Worm (Caenorhabditis elegans) whole organism, L4 larva: Measurements from ENCODE around the gene pacs-1.

Experiments
- F37D6.2 ChIP-seq: sonication (generic microtip); optimal IDR thresholded peaks from 2 replicates; lab custom pipeline; 2016; ENCODE audit warnings: mild to moderate bottlenecking, missing genetic modification characterization, missing compliant biosample characterization
- F44E2.7 ChIP-seq: fragments of 200-800 bp; sonication (Bioruptor generic); IDR thresholded peaks from 2 replicates; pipeline ENCODE4 v2.1.2; 2022; ENCODE audit warnings: missing genetic modification characterization, missing compliant biosample characterization
- T20F7.1 ChIP-seq: fragments of 200-800 bp; sonication (Bioruptor generic); optimal IDR thresholded peaks from 2 replicates; lab custom pipeline; 2018; ENCODE audit warnings: mild to moderate bottlenecking, missing genetic modification characterization, missing compliant biosample characterization
- T26A8.4 ChIP-seq: fragments of 200-800 bp; sonication (Bioruptor generic); IDR thresholded peaks from 2 replicates; pipeline ENCODE4 v1.3.6; 2022; ENCODE audit warnings: missing genetic modification characterization, missing compliant biosample characterization
- Y5F2A.4 ChIP-seq: fragments of 200-800 bp; sonication (Bioruptor generic); optimal IDR thresholded peaks from 2 replicates; lab custom pipeline; 2018; ENCODE audit warnings: mild to moderate bottlenecking, missing genetic modification characterization, missing compliant biosample characterization
- Y75B8A.6 ChIP-seq: fragments of 200-800 bp; sonication (Bioruptor generic); IDR thresholded peaks from 2 replicates; pipeline ENCODE4 v1.3.6; 2022; ENCODE audit warnings: missing genetic modification reagents, missing genetic modification characterization, missing compliant biosample characterization
- aly-2 ChIP-seq: sonication (generic microtip); optimal IDR thresholded peaks from 2 replicates; lab custom pipeline; 2018; ENCODE audit warnings: missing biosample characterization, missing genetic modification characterization
- ama-1 ChIP-seq: fragments of 150-350 bp; optimal IDR thresholded peaks from 2 replicates; lab custom pipeline; 2014; ENCODE audit warnings: inconsistent platforms, mixed read lengths
- arid-1 ChIP-seq: fragments of 200-800 bp; sonication (Bioruptor generic); conservative IDR thresholded peaks from 2 replicates; pipeline ENCODE4 v1.3.6; 2022; ENCODE audit warnings: missing genetic modification reagents, missing genetic modification characterization, missing compliant biosample characterization
- attf-4 ChIP-seq: sonication (generic microtip); optimal IDR thresholded peaks from 3 replicates; lab custom pipeline; 2017; ENCODE audit warnings: missing biosample characterization, missing genetic modification characterization
- ceh-20 ChIP-seq: fragments of 200-800 bp; sonication (Bioruptor generic); IDR thresholded peaks from 2 replicates; pipeline ENCODE4 v1.3.6; 2022; ENCODE audit warnings: missing genetic modification reagents, missing genetic modification characterization, missing compliant biosample characterization
- ctbp-1 ChIP-seq: fragments of 200-800 bp; sonication (Bioruptor generic); IDR thresholded peaks from 2 replicates; pipeline ENCODE4 v1.3.6; 2022; ENCODE audit warnings: missing genetic modification reagents, missing genetic modification characterization, missing compliant biosample characterization
- daf-16 ChIP-seq, 3 experiments: sonication (generic microtip); optimal IDR thresholded peaks; 2 replicates each; lab custom pipeline; 2016 to 2017; ENCODE audit warnings: missing genetic modification characterization in 3 of 3, missing genetic modification reagents in 3 of 3, mild to moderate bottlenecking in 2 of 3, missing compliant biosample characterization in 2 of 3, missing biosample characterization in 1 of 3, moderate library complexity in 1 of 3
- dmd-8 ChIP-seq: fragments of 200-800 bp; sonication (Bioruptor generic); IDR thresholded peaks from 2 replicates; pipeline ENCODE4 v1.3.6; 2022; ENCODE audit warnings: missing genetic modification characterization, missing compliant biosample characterization
- duxl-1 ChIP-seq: sonication (generic microtip); optimal IDR thresholded peaks from 2 replicates; lab custom pipeline; 2016; ENCODE audit warnings: mild to moderate bottlenecking, missing genetic modification characterization, moderate library complexity, missing compliant biosample characterization; ENCODE audit not compliant: poor library complexity
- egl-27 ChIP-seq: sonication (generic microtip); optimal IDR thresholded peaks from 3 replicates; lab custom pipeline; 2017; ENCODE audit warnings: missing biosample characterization, missing genetic modification reagents, missing genetic modification characterization
- fos-1 ChIP-seq: fragments of 150-350 bp; optimal IDR thresholded peaks from 2 replicates; lab custom pipeline; 2014; ENCODE audit warnings: missing biosample characterization, missing genetic modification characterization
- hlh-11 ChIP-seq: fragments of 200-800 bp; sonication (Bioruptor generic); optimal IDR thresholded peaks from 2 replicates; lab custom pipeline; 2018; ENCODE audit warnings: mild to moderate bottlenecking, missing genetic modification characterization, missing compliant biosample characterization
- jun-1 ChIP-seq: fragments of 150-350 bp; optimal IDR thresholded peaks from 2 replicates; lab custom pipeline; 2014; ENCODE audit warnings: missing biosample characterization, missing genetic modification reagents, missing genetic modification characterization
- lim-7 ChIP-seq: fragments of 200-800 bp; sonication (Bioruptor generic); IDR thresholded peaks from 2 replicates; pipeline ENCODE4 v1.3.6; 2022; ENCODE audit warnings: missing genetic modification characterization, missing compliant biosample characterization
- lin-13 ChIP-seq: fragments of 150-350 bp; optimal IDR thresholded peaks from 2 replicates; lab custom pipeline; 2014; ENCODE audit warnings: missing biosample characterization, missing genetic modification reagents, missing genetic modification characterization
- lin-15B ChIP-seq: fragments of 150-350 bp; sonication (generic microtip); optimal IDR thresholded peaks from 3 replicates; lab custom pipeline; 2014; ENCODE audit warnings: missing biosample characterization, missing genetic modification characterization
- lin-39 ChIP-seq: fragments of 150-350 bp; optimal IDR thresholded peaks from 2 replicates; lab custom pipeline; 2014; ENCODE audit warnings: missing biosample characterization, missing genetic modification reagents, missing genetic modification characterization
- lsy-2 ChIP-seq, 2 experiments: fragments of 150-350 bp in 1 of 2; sonication (generic microtip) in 1 of 2; optimal IDR thresholded peaks; 2 replicates each; lab custom pipeline; 2014 to 2017; ENCODE audit warnings: missing biosample characterization in 2 of 2, missing genetic modification characterization in 2 of 2
- madf-9 ChIP-seq: fragments of 200-800 bp; sonication (Bioruptor generic); conservative IDR thresholded peaks from 2 replicates; pipeline ENCODE4 v1.3.6; 2022; ENCODE audit warnings: missing genetic modification reagents, missing genetic modification characterization, missing compliant biosample characterization
- mep-1 ChIP-seq: fragments of 150-350 bp; sonication (generic microtip); optimal IDR thresholded peaks from 3 replicates; lab custom pipeline; 2014; ENCODE audit warnings: missing biosample characterization, missing genetic modification characterization
- mes-2 ChIP-seq: sonication (generic microtip); optimal IDR thresholded peaks from 2 replicates; lab custom pipeline; 2016; ENCODE audit warnings: missing genotype, mild to moderate bottlenecking, missing genetic modification characterization, missing compliant biosample characterization; ENCODE audit not compliant: poor library complexity, severe bottlenecking
- nhr-11 ChIP-seq: fragments of 150-350 bp; optimal IDR thresholded peaks from 2 replicates; lab custom pipeline; 2014; ENCODE audit warnings: missing biosample characterization, missing genetic modification characterization
- nhr-111 ChIP-seq: fragments of 200-800 bp; sonication (Bioruptor generic); optimal IDR thresholded peaks from 2 replicates; lab custom pipeline; 2018; ENCODE audit warnings: mild to moderate bottlenecking, missing genetic modification characterization, missing compliant biosample characterization
- nhr-25 ChIP-seq: sonication (generic microtip); optimal IDR thresholded peaks from 2 replicates; lab custom pipeline; 2017; ENCODE audit warnings: missing genetic modification characterization, mild to moderate bottlenecking, missing compliant biosample characterization, antibody characterized with exemption, moderate library complexity, borderline replicate concordance; ENCODE audit not compliant: insufficient read depth
- nhr-28 ChIP-seq: fragments of 150-350 bp; optimal IDR thresholded peaks from 2 replicates; lab custom pipeline; 2014; ENCODE audit warnings: missing biosample characterization, missing genetic modification characterization
- nhr-41 ChIP-seq: fragments of 200-800 bp; sonication (Bioruptor generic); IDR thresholded peaks from 2 replicates; pipeline ENCODE4 v1.3.6; 2022; ENCODE audit warnings: missing genetic modification reagents, missing genetic modification characterization, missing compliant biosample characterization
- nhr-42 ChIP-seq: fragments of 200-800 bp; sonication (Bioruptor generic); IDR thresholded peaks from 2 replicates; pipeline ENCODE4 v1.3.6; 2022; ENCODE audit warnings: missing genetic modification characterization, missing compliant biosample characterization
- saeg-2 ChIP-seq: fragments of 200-800 bp; sonication (Bioruptor generic); IDR thresholded peaks from 2 replicates; pipeline ENCODE4 v1.3.6; 2022; ENCODE audit warnings: missing genetic modification reagents, missing genetic modification characterization, missing compliant biosample characterization
- set-16 ChIP-seq: fragments of 200-800 bp; sonication (Bioruptor generic); IDR thresholded peaks from 2 replicates; pipeline ENCODE4 v1.3.6; 2022; ENCODE audit warnings: missing genetic modification reagents, missing genetic modification characterization, missing compliant biosample characterization
- snpc-1.2 ChIP-seq: fragments of 200-800 bp; sonication (Bioruptor generic); IDR thresholded peaks from 2 replicates; pipeline ENCODE4 v1.3.6; 2022; ENCODE audit warnings: missing genetic modification reagents, missing genetic modification characterization, missing compliant biosample characterization
- spr-1 ChIP-seq: sonication (generic microtip); optimal IDR thresholded peaks from 2 replicates; lab custom pipeline; 2016; ENCODE audit warnings: mild to moderate bottlenecking, missing genetic modification characterization, missing compliant biosample characterization
- spr-3 ChIP-seq: fragments of 200-800 bp; sonication (Bioruptor generic); optimal IDR thresholded peaks from 2 replicates; lab custom pipeline; 2018; ENCODE audit warnings: mild to moderate bottlenecking, missing genetic modification characterization, missing compliant biosample characterization
- tag-97 ChIP-seq: fragments of 200-800 bp; sonication (Bioruptor generic); IDR thresholded peaks from 2 replicates; pipeline ENCODE4 v1.3.6; 2022; ENCODE audit warnings: missing genetic modification characterization, missing compliant biosample characterization
- tra-1 ChIP-seq: fragments of 200-800 bp; sonication (Bioruptor generic); IDR thresholded peaks from 2 replicates; pipeline ENCODE4 v1.3.6; 2022; ENCODE audit warnings: missing genetic modification reagents, missing genetic modification characterization, missing compliant biosample characterization
- unc-62 ChIP-seq, 3 experiments: fragments of 150-350 bp in 1 of 3; sonication (generic microtip); optimal IDR thresholded peaks in 2 of 3; peaks in 1 of 3; 1 replicate in 1 of 3; 2 replicates in 2 of 3; lab custom pipeline; 2014 to 2017; ENCODE audit warnings: missing biosample characterization in 3 of 3, missing genetic modification characterization in 3 of 3, missing genetic modification reagents in 3 of 3, missing genotype in 1 of 3
- vab-7 ChIP-seq: fragments of 200-800 bp; sonication (Bioruptor generic); IDR thresholded peaks from 2 replicates; pipeline ENCODE4 v1.3.6; 2022; ENCODE audit warnings: missing genetic modification reagents, missing genetic modification characterization, missing compliant biosample characterization
- zag-1 ChIP-seq: fragments of 150-350 bp; optimal IDR thresholded peaks from 2 replicates; lab custom pipeline; 2014; ENCODE audit warnings: missing biosample characterization, missing genetic modification characterization
- zfp-2 ChIP-seq: sonication (generic microtip); optimal IDR thresholded peaks from 2 replicates; lab custom pipeline; 2016; ENCODE audit warnings: mild to moderate bottlenecking, missing genetic modification characterization, missing compliant biosample characterization
- zfp-3 ChIP-seq: fragments of 200-800 bp; sonication (Bioruptor generic); conservative IDR thresholded peaks from 2 replicates; pipeline ENCODE4 v1.3.6; 2022; ENCODE audit warnings: missing genetic modification reagents, missing genetic modification characterization, missing compliant biosample characterization

pacs-1 gene

ce11 chrV:9165073-9165699 lies 51.9 kb downstream of the pacs-1 start, which contains the start of gene col-10:
Gene col-10, minus strand, starts transcription at chrV:9165307.
- TF ChIP-seq tag-97 (GFP tag; lab: Robert Waterston, UW) (no peak), ctbp-1 (no peak), madf-9 (no peak), aly-2 (tag; lab: Kevin White, UChicago) (no peak), arid-1 (GFP tag; lab: Robert Waterston, UW) (no peak), nhr-25 (tag; lab: Kevin White, UChicago) (peak; percentile 76), fos-1 (tag; lab: Kevin White, UChicago) (no peak), nhr-111 (GFP tag; lab: Kevin White, UChicago) (no peak), F44E2.7 (GFP tag; lab: Robert Waterston, UW) (no peak), unc-62 (GFP tag; optimal IDR thresholded peaks at IDR 0.05 in 1 of 2; lab: Kevin White, UChicago) (peak in 1 of 2 experiments; percentile 66), unc-62 (tag; optimal IDR thresholded peaks at IDR 0.05; lab: Kevin White, UChicago) (no peak), daf-16 (GFP tag; optimal IDR thresholded peaks at IDR 0.05; lab: Kevin White, UChicago) (no peak), daf-16 (tag; optimal IDR thresholded peaks at IDR 0.05; lab: Kevin White, UChicago) (no peak), hlh-11 (peak; percentile 6), lim-7 (no peak), snpc-1.2 (peak; percentile 35; the same call in 1 of the 2 replicates), T26A8.4 (GFP tag; lab: Robert Waterston, UW) (0 out of 2 replicates have a peak, but pooled peaks have one; percentile 33), lin-15B (tag; lab: Kevin White, UChicago) (no peak), ama-1 (lab: Kevin White, UChicago) (peak; percentile 95), vab-7 (GFP tag; lab: Robert Waterston, UW) (no peak), attf-4 (tag; lab: Kevin White, UChicago) (no peak), mep-1 (tag; lab: Kevin White, UChicago) (peak; percentile 3), nhr-28 (tag; lab: Kevin White, UChicago) (peak; percentile 41), nhr-42 (GFP tag; lab: Robert Waterston, UW) (0 out of 2 replicates have a peak, but pooled peaks have one; percentile 18)
- TF ChIP-seq, all 104 proteins: peak for 9

- TF ChIP-seq lin-13 (GFP tag; lab: Kevin White, UChicago) = no peak
- no peak for TF ChIP-seq nhr-11 (tag; lab: Kevin White, UChicago)
- TF ChIP-seq daf-16 (GFP tag; optimal IDR thresholded peaks at IDR 0.05; lab: Kevin White, UChicago) = no peak
- TF ChIP-seq daf-16 (tag; optimal IDR thresholded peaks at IDR 0.05; lab: Kevin White, UChicago) = no peak
- TF ChIP-seq spr-1 (tag; lab: Kevin White, UChicago) = no peak
- TF ChIP-seq egl-27 (tag; lab: Kevin White, UChicago) = no peak
- TF ChIP-seq Y75B8A.6 (GFP tag; lab: Robert Waterston, UW) = no peak
- TF ChIP-seq unc-62 (GFP tag; optimal IDR thresholded peaks at IDR 0.05 in 1 of 2; lab: Kevin White, UChicago) = peak in 1 of 2 experiments; percentile 24
- TF ChIP-seq unc-62 (tag; optimal IDR thresholded peaks at IDR 0.05; lab: Kevin White, UChicago) = no peak
- 0 out of 2 replicates have a peak, but pooled peaks have one; percentile 52 for TF ChIP-seq T26A8.4 (GFP tag; lab: Robert Waterston, UW)
- no peak for TF ChIP-seq arid-1 (GFP tag; lab: Robert Waterston, UW)
- peak; percentile 39 for TF ChIP-seq mep-1 (tag; lab: Kevin White, UChicago)
- no peak for TF ChIP-seq T20F7.1 (GFP tag; lab: Kevin White, UChicago)
- TF ChIP-seq mes-2 (tag; lab: Kevin White, UChicago) = peak; percentile 35
- TF ChIP-seq tra-1 = no peak
- peak; percentile 98 for TF ChIP-seq ama-1 (lab: Kevin White, UChicago)
- no peak for TF ChIP-seq nhr-28 (tag; lab: Kevin White, UChicago)
- TF ChIP-seq lin-39 (tag; lab: Kevin White, UChicago) = no peak
- TF ChIP-seq zfp-2 = no peak
- TF ChIP-seq lsy-2 (tag; optimal IDR thresholded peaks at IDR 0.05; lab: Kevin White, UChicago) = no peak
- TF ChIP-seq ceh-20 (GFP tag; lab: Robert Waterston, UW) = no peak
- TF ChIP-seq aly-2 (tag; lab: Kevin White, UChicago) = no peak
- TF ChIP-seq saeg-2 (GFP tag; lab: Robert Waterston, UW) = no peak
- TF ChIP-seq zag-1 (tag; lab: Kevin White, UChicago) = no peak
- TF ChIP-seq zfp-3 = no peak
- no peak for TF ChIP-seq dmd-8 (GFP tag; lab: Robert Waterston, UW)
- TF ChIP-seq lim-7 = no peak
- TF ChIP-seq Y5F2A.4 = no peak
- no peak for TF ChIP-seq F37D6.2 (tag; lab: Kevin White, UChicago)
- no peak for TF ChIP-seq nhr-41 (GFP tag; lab: Robert Waterston, UW)
- no peak for TF ChIP-seq ctbp-1
- TF ChIP-seq set-16 = no peak
- no peak for TF ChIP-seq duxl-1 (tag; lab: Kevin White, UChicago)
- no peak for TF ChIP-seq jun-1
- TF ChIP-seq spr-3 = no peak
- TF ChIP-seq tag-97 (GFP tag; lab: Robert Waterston, UW) = no peak
Measured at ce11 chrV:9163897-9164296, 53.2 kb downstream of the pacs-1 start.
